Fruit fly (Drosophila melanogaster) whole organism, prepupa: ENCODE results near the gene Mekk1.

Experiments used
- CG10669 ChIP-seq: fragments of 200-800 bp; sonication (Bioruptor generic); optimal IDR thresholded peaks from 3 replicates; lab custom pipeline; 2018; ENCODE audit warnings: missing biosample characterization, mild to moderate bottlenecking, missing genetic modification characterization, moderate library complexity
- CG11294 ChIP-seq: fragments of 200-800 bp; sonication (Bioruptor generic); IDR thresholded peaks from 2 replicates; pipeline ENCODE4 v1.3.6; 2022; ENCODE audit warnings: missing biosample characterization, missing genetic modification characterization
- CG11762 ChIP-seq: fragments of 200-800 bp; sonication (Bioruptor generic); optimal IDR thresholded peaks from 3 replicates; lab custom pipeline; 2016; ENCODE audit warnings: missing biosample characterization, missing genetic modification characterization; ENCODE audit not compliant: insufficient read depth
- CG15336 ChIP-seq: fragments of 200-800 bp; sonication (Bioruptor generic); IDR thresholded peaks from 2 replicates; pipeline ENCODE4 v1.3.6; 2022; ENCODE audit warnings: missing biosample characterization, missing genetic modification characterization
- CG1621 ChIP-seq: fragments of 200-800 bp; sonication (Bioruptor generic); optimal IDR thresholded peaks from 3 replicates; lab custom pipeline; 2018; ENCODE audit warnings: missing biosample characterization, mild to moderate bottlenecking, missing genetic modification characterization
- CG16779 ChIP-seq: fragments of 200-800 bp; sonication (Bioruptor generic); optimal IDR thresholded peaks from 3 replicates; lab custom pipeline; 2017; ENCODE audit warnings: missing biosample characterization, mild to moderate bottlenecking, missing genetic modification characterization
- CG3032 ChIP-seq: fragments of 200-800 bp; optimal IDR thresholded peaks from 2 replicates; lab custom pipeline; 2019; ENCODE audit warnings: missing biosample characterization, mild to moderate bottlenecking, missing genetic modification characterization, moderate library complexity
- CG31627 ChIP-seq: fragments of 200-800 bp; sonication (Bioruptor generic); optimal IDR thresholded peaks from 3 replicates; lab custom pipeline; 2016; ENCODE audit warnings: missing biosample characterization, missing genetic modification characterization
- CG32006 ChIP-seq: fragments of 200-800 bp; sonication (Bioruptor generic); optimal IDR thresholded peaks from 3 replicates; lab custom pipeline; 2017; ENCODE audit warnings: missing biosample characterization, mild to moderate bottlenecking, missing genetic modification characterization
- CG34406 ChIP-seq: fragments of 200-800 bp; sonication (Bioruptor generic); optimal IDR thresholded peaks from 3 replicates; lab custom pipeline; 2016; ENCODE audit warnings: missing biosample characterization, missing genetic modification characterization
- CG3919 ChIP-seq: fragments of 200-800 bp; sonication (Bioruptor generic); optimal IDR thresholded peaks from 3 replicates; lab custom pipeline; 2016; ENCODE audit warnings: missing biosample characterization, missing genetic modification characterization
- CG4318 ChIP-seq: fragments of 200-800 bp; sonication (Bioruptor generic); optimal IDR thresholded peaks from 3 replicates; lab custom pipeline; 2017; ENCODE audit warnings: missing biosample characterization, mild to moderate bottlenecking, missing genetic modification characterization
- CG6163 ChIP-seq: fragments of 200-800 bp; sonication (Bioruptor generic); IDR thresholded peaks from 3 replicates; pipeline ENCODE4 v1.3.6; 2022; ENCODE audit warnings: missing biosample characterization, missing genetic modification characterization
- CG6792 ChIP-seq: fragments of 200-800 bp; sonication (Bioruptor generic); optimal IDR thresholded peaks from 3 replicates; lab custom pipeline; 2016; ENCODE audit warnings: missing biosample characterization, missing genetic modification characterization
- CG6808 ChIP-seq: fragments of 200-800 bp; sonication (Bioruptor generic); optimal IDR thresholded peaks from 3 replicates; lab custom pipeline; 2017; ENCODE audit warnings: missing biosample characterization, missing genetic modification characterization, mild to moderate bottlenecking, moderate library complexity, missing genetic modification reagents
- CG6854 ChIP-seq: fragments of 200-800 bp; sonication (Bioruptor generic); optimal IDR thresholded peaks from 2 replicates; lab custom pipeline; 2017; ENCODE audit warnings: missing biosample characterization, mild to moderate bottlenecking, missing genetic modification characterization
- CG7368 ChIP-seq: fragments of 200-800 bp; sonication (Bioruptor generic); optimal IDR thresholded peaks from 3 replicates; lab custom pipeline; 2016; ENCODE audit warnings: missing biosample characterization, missing genetic modification characterization
- CG8119 ChIP-seq: fragments of 200-800 bp; sonication (Bioruptor generic); IDR thresholded peaks from 3 replicates; pipeline ENCODE4 v1.3.6; 2022; ENCODE audit warnings: missing biosample characterization, missing genetic modification characterization
- CG8319 ChIP-seq: fragments of 200-800 bp; sonication (Bioruptor generic); optimal IDR thresholded peaks from 3 replicates; lab custom pipeline; 2016; ENCODE audit warnings: missing biosample characterization, missing genetic modification characterization
- Eip75B ChIP-seq: fragments of 200-800 bp; sonication (Bioruptor generic); optimal IDR thresholded peaks from 3 replicates; lab custom pipeline; 2016; ENCODE audit warnings: missing biosample characterization, missing genetic modification characterization
- Eip78C ChIP-seq: fragments of 200-800 bp; sonication (Bioruptor generic); peaks from one replicate; lab custom pipeline; 2016; ENCODE audit warnings: missing biosample characterization, missing genetic modification characterization
- Eip93F ChIP-seq: fragments of 200-800 bp; sonication (Bioruptor generic); optimal IDR thresholded peaks from 2 replicates; lab custom pipeline; 2016; ENCODE audit warnings: missing biosample characterization, mild to moderate bottlenecking, missing genetic modification characterization
- Ets21C ChIP-seq: fragments of 200-800 bp; sonication (Bioruptor generic); optimal IDR thresholded peaks from 3 replicates; lab custom pipeline; 2016; ENCODE audit warnings: missing biosample characterization, missing genetic modification characterization
- Ets96B ChIP-seq: fragments of 200-800 bp; optimal IDR thresholded peaks from 2 replicates; lab custom pipeline; 2019; ENCODE audit warnings: missing biosample characterization, mild to moderate bottlenecking, missing genetic modification characterization, moderate library complexity
- Gug ChIP-seq: fragments of 200-800 bp; sonication (Bioruptor generic); IDR thresholded peaks from 2 replicates; pipeline ENCODE4 v1.3.6; 2022; ENCODE audit warnings: missing biosample characterization, missing genetic modification characterization
- Hr38 ChIP-seq: sonication (Bioruptor generic); optimal IDR thresholded peaks from 2 replicates; lab custom pipeline; 2016; ENCODE audit warnings: missing biosample characterization, missing genetic modification characterization
- Hr39 ChIP-seq: fragments of 200-800 bp; sonication (Bioruptor generic); optimal IDR thresholded peaks from 2 replicates; lab custom pipeline; 2016; ENCODE audit warnings: missing biosample characterization, missing genetic modification characterization
- Hr4 ChIP-seq: fragments of 200-800 bp; sonication (Bioruptor generic); optimal IDR thresholded peaks from 3 replicates; lab custom pipeline; 2016; ENCODE audit warnings: missing biosample characterization, missing genetic modification characterization
- Lpt ChIP-seq: fragments of 200-800 bp; sonication (Bioruptor generic); optimal IDR thresholded peaks from 3 replicates; lab custom pipeline; 2016; ENCODE audit warnings: missing biosample characterization, missing genetic modification characterization
- OdsH ChIP-seq: fragments of 200-800 bp; sonication (Bioruptor generic); optimal IDR thresholded peaks from 3 replicates; lab custom pipeline; 2016; ENCODE audit warnings: missing biosample characterization, missing genetic modification characterization
- Smox ChIP-seq: fragments of 200-800 bp; sonication (Bioruptor generic); optimal IDR thresholded peaks from 3 replicates; lab custom pipeline; 2016; ENCODE audit warnings: missing biosample characterization, missing genetic modification characterization
- Sox102F ChIP-seq: fragments of 200-800 bp; sonication (Bioruptor generic); optimal IDR thresholded peaks from 2 replicates; lab custom pipeline; 2016; ENCODE audit warnings: missing biosample characterization, mild to moderate bottlenecking, missing genetic modification characterization
- Sox14 ChIP-seq: fragments of 200-800 bp; sonication (Bioruptor generic); optimal IDR thresholded peaks from 3 replicates; lab custom pipeline; 2016; ENCODE audit warnings: missing biosample characterization, missing genetic modification characterization
- Sox15 ChIP-seq: fragments of 200-800 bp; sonication (Bioruptor generic); optimal IDR thresholded peaks from 3 replicates; lab custom pipeline; 2016; ENCODE audit warnings: missing biosample characterization, missing genetic modification characterization
- achi ChIP-seq: fragments of 200-800 bp; sonication (Bioruptor generic); optimal IDR thresholded peaks from 3 replicates; lab custom pipeline; 2016; ENCODE audit warnings: missing biosample characterization, missing genetic modification characterization
- acj6 ChIP-seq: fragments of 200-800 bp; sonication (Bioruptor generic); optimal IDR thresholded peaks from 3 replicates; lab custom pipeline; 2016; ENCODE audit warnings: missing biosample characterization, missing genetic modification characterization
- cyc ChIP-seq: fragments of 200-800 bp; sonication (Bioruptor generic); optimal IDR thresholded peaks from 3 replicates; lab custom pipeline; 2016; ENCODE audit warnings: missing biosample characterization, missing genetic modification characterization
- dac ChIP-seq: fragments of 200-800 bp; sonication (Bioruptor generic); optimal IDR thresholded peaks from 2 replicates; lab custom pipeline; 2017; ENCODE audit warnings: missing biosample characterization, mild to moderate bottlenecking, missing genetic modification characterization
- dsx ChIP-seq: fragments of 200-800 bp; optimal IDR thresholded peaks from 3 replicates; lab custom pipeline; 2019; ENCODE audit warnings: missing biosample characterization, mild to moderate bottlenecking, missing genetic modification characterization, moderate library complexity; ENCODE audit not compliant: poor library complexity, severe bottlenecking
- eg ChIP-seq: fragments of 200-800 bp; sonication (Bioruptor generic); IDR thresholded peaks from 3 replicates; pipeline ENCODE4 v1.3.6; 2022; ENCODE audit warnings: missing biosample characterization, missing genetic modification characterization
- esn ChIP-seq: fragments of 200-800 bp; sonication (Bioruptor generic); optimal IDR thresholded peaks from 2 replicates; lab custom pipeline; 2016; ENCODE audit warnings: missing biosample characterization, mild to moderate bottlenecking, missing genetic modification characterization, moderate library complexity
- fd59A ChIP-seq: fragments of 200-800 bp; sonication (Bioruptor generic); optimal IDR thresholded peaks from 2 replicates; lab custom pipeline; 2017; ENCODE audit warnings: missing biosample characterization, mild to moderate bottlenecking, missing genetic modification characterization, missing genetic modification reagents
- fd85E ChIP-seq: fragments of 200-800 bp; sonication (Bioruptor generic); optimal IDR thresholded peaks from 3 replicates; lab custom pipeline; 2016; ENCODE audit warnings: missing biosample characterization, missing genetic modification characterization
- fkh ChIP-seq: fragments of 200-800 bp; sonication (Bioruptor generic); optimal IDR thresholded peaks from 3 replicates; lab custom pipeline; 2017; ENCODE audit warnings: missing biosample characterization, mild to moderate bottlenecking, missing genetic modification characterization, moderate library complexity
- lz ChIP-seq: fragments of 200-800 bp; sonication (Bioruptor generic); optimal IDR thresholded peaks from 3 replicates; lab custom pipeline; 2016; ENCODE audit warnings: missing biosample characterization, missing genetic modification characterization
- net ChIP-seq: fragments of 200-800 bp; sonication (Bioruptor generic); optimal IDR thresholded peaks from 3 replicates; lab custom pipeline; 2016; ENCODE audit warnings: missing biosample characterization, missing genetic modification characterization
- pdm3 ChIP-seq: fragments of 200-800 bp; sonication (Bioruptor generic); optimal IDR thresholded peaks from 3 replicates; lab custom pipeline; 2016; ENCODE audit warnings: missing biosample characterization, missing genetic modification characterization
- salr ChIP-seq, 2 experiments: fragments of 200-800 bp; sonication (Bioruptor generic); optimal IDR thresholded peaks; 3 replicates each; lab custom pipeline; 2016 to 2018; ENCODE audit warnings: missing biosample characterization in 2 of 2, missing genetic modification characterization in 2 of 2, mild to moderate bottlenecking in 1 of 2
- spab ChIP-seq: fragments of 200-800 bp; sonication (Bioruptor generic); optimal IDR thresholded peaks from 2 replicates; lab custom pipeline; 2017; ENCODE audit warnings: missing biosample characterization, mild to moderate bottlenecking, missing genetic modification characterization, missing genetic modification reagents
- svp ChIP-seq: fragments of 200-800 bp; sonication (Bioruptor generic); peaks from one replicate; lab custom pipeline; 2016; ENCODE audit warnings: missing biosample characterization, missing genetic modification characterization
- topi ChIP-seq: fragments of 200-800 bp; sonication (Bioruptor generic); optimal IDR thresholded peaks from 3 replicates; lab custom pipeline; 2016; ENCODE audit warnings: missing biosample characterization, missing genetic modification characterization
- vri ChIP-seq: fragments of 200-800 bp; sonication (Bioruptor generic); optimal IDR thresholded peaks from 3 replicates; lab custom pipeline; 2016; ENCODE audit warnings: missing biosample characterization, mild to moderate bottlenecking, missing genetic modification characterization

Gene Mekk1

dm6 chr3R:18719767-18720341, 23.5 kb downstream of the Mekk1 start:
- TF ChIP-seq CG16779 (tag; lab: Kevin White, UChicago), result peak; percentile 13
- TF ChIP-seq CG6808 (GFP tag; lab: Kevin White, UChicago), result peak; percentile 55
- peak; percentile 37 for TF ChIP-seq net (GFP tag; lab: Kevin White, UChicago)
- peak; percentile 59 for TF ChIP-seq achi (GFP tag; lab: Kevin White, UChicago)
- TF ChIP-seq Smox (GFP tag; lab: Kevin White, UChicago), result peak; percentile 69
- TF ChIP-seq CG31627 (GFP tag; lab: Kevin White, UChicago), result peak; percentile 55
- peak; percentile 19 for TF ChIP-seq CG7368
- no peak for TF ChIP-seq Eip93F
- TF ChIP-seq CG4318 (GFP tag; lab: Kevin White, UChicago), result peak; percentile 12
- peak; percentile 64 for TF ChIP-seq pdm3
- no peak for TF ChIP-seq CG6854 (GFP tag; lab: Kevin White, UChicago)
- no peak for TF ChIP-seq fd85E (GFP tag; lab: Kevin White, UChicago)
- TF ChIP-seq CG3032 (tag; lab: Kevin White, UChicago), result peak; percentile 74
- peak; percentile 28 for TF ChIP-seq CG11762 (GFP tag; lab: Kevin White, UChicago)
- TF ChIP-seq dac, result no peak
- TF ChIP-seq acj6, result peak; percentile 56
- peak; percentile 55 for TF ChIP-seq CG1621
- TF ChIP-seq Ets96B, result peak; percentile 74
- peak; percentile 69 for TF ChIP-seq CG10669
- TF ChIP-seq CG34406 (GFP tag; lab: Kevin White, UChicago), result peak; percentile 52
- TF ChIP-seq Hr39 (GFP tag; lab: Kevin White, UChicago), result peak; percentile 58
- TF ChIP-seq vri (GFP tag; lab: Kevin White, UChicago), result peak; percentile 63
- TF ChIP-seq CG8319 (GFP tag; lab: Kevin White, UChicago), result peak; percentile 38
- no peak for TF ChIP-seq eg (GFP tag; lab: Robert Waterston, UW)
- TF ChIP-seq CG6792 (GFP tag; lab: Kevin White, UChicago), result peak; percentile 68
- peak; percentile 70 for TF ChIP-seq spab
- TF ChIP-seq CG32006, result peak; percentile 49
- peak; percentile 29 for TF ChIP-seq Hr4 (GFP tag; lab: Kevin White, UChicago)
- TF ChIP-seq CG11294 (GFP tag; lab: Robert Waterston, UW), result no peak; the same call in 1 of the 2 replicates
- peak; percentile 57 for TF ChIP-seq OdsH (GFP tag; lab: Kevin White, UChicago)
- peak; percentile 71 for TF ChIP-seq CG3919 (GFP tag; lab: Kevin White, UChicago)
- TF ChIP-seq svp (GFP tag; lab: Kevin White, UChicago), result peak; percentile 88
- TF ChIP-seq fd59A (GFP tag; lab: Kevin White, UChicago), result peak; percentile 62
- TF ChIP-seq cyc (GFP tag; lab: Kevin White, UChicago), result peak; percentile 62
- peak; percentile 67 for TF ChIP-seq Sox14
- no peak for TF ChIP-seq Hr38 (GFP tag; lab: Kevin White, UChicago)
- TF ChIP-seq salr (GFP tag; optimal IDR thresholded peaks at IDR 0.05; lab: Kevin White, UChicago), result peak; percentile 6 to 37
- TF ChIP-seq Eip78C (GFP tag; lab: Kevin White, UChicago), result peak; percentile 91
- TF ChIP-seq Lpt (GFP tag; lab: Kevin White, UChicago), result no peak
- TF ChIP-seq Sox102F (GFP tag; lab: Kevin White, UChicago), result peak; percentile 68
- TF ChIP-seq dsx, result peak; percentile 70
- TF ChIP-seq topi, result peak; percentile 69
- TF ChIP-seq esn (GFP tag; lab: Kevin White, UChicago), result no peak
- TF ChIP-seq Gug (GFP tag; lab: Robert Waterston, UW), result 0 out of 2 replicates have a peak, but pooled peaks have one; percentile 11
- TF ChIP-seq CG15336, result no peak
- TF ChIP-seq CG6163 (GFP tag; lab: Robert Waterston, UW), result peak; percentile 69; the same call in 1 of the 3 replicates
- TF ChIP-seq CG8119 (GFP tag; lab: Robert Waterston, UW), result no peak
- TF ChIP-seq Eip75B (GFP tag; lab: Kevin White, UChicago), result peak; percentile 74
- TF ChIP-seq Ets21C (GFP tag; lab: Kevin White, UChicago), result peak; percentile 52
- peak; percentile 65 for TF ChIP-seq lz (GFP tag; lab: Kevin White, UChicago)
- peak; percentile 19 for TF ChIP-seq Sox15 (GFP tag; lab: Kevin White, UChicago)
- peak; percentile 6 for TF ChIP-seq fkh
